Fruit fly (Drosophila melanogaster) whole organism, adult: ENCODE data around the gene tbc.

Experiments used
- CG14711 ChIP-seq: fragments of 200-800 bp; sonication (Bioruptor generic); optimal IDR thresholded peaks from 2 replicates; lab custom pipeline; 2018; ENCODE audit warnings: missing biosample characterization, mild to moderate bottlenecking, missing genetic modification characterization, moderate library complexity
- bab1 ChIP-seq: fragments of 200-800 bp; sonication (Bioruptor generic); optimal IDR thresholded peaks from 3 replicates; lab custom pipeline; 2019; ENCODE audit warnings: missing biosample characterization, mild to moderate bottlenecking, missing genetic modification characterization, moderate library complexity
- pad ChIP-seq: fragments of 200-800 bp; sonication (Bioruptor generic); optimal IDR thresholded peaks from 3 replicates; lab custom pipeline; 2017; ENCODE audit warnings: missing biosample characterization, missing genetic modification characterization, mild to moderate bottlenecking, moderate library complexity, missing genetic modification reagents

dm6 chrX:20433345-20434332 is 15.5 kb upstream of the tbc start, which contains the start of gene CG1695:
- TF ChIP-seq CG14711 = peak; percentile 64
- TF ChIP-seq pad (GFP tag; lab: Kevin White, UChicago) = no peak
- no peak for TF ChIP-seq bab1 (GFP tag; lab: Kevin White, UChicago)
